Worm (Caenorhabditis elegans): Measurements from ENCODE around the gene R07E3.7.

R07E3.7 gene

ce11 chrX:10333301-10333854 is 22.2 kb downstream of the R07E3.7 start, which contains the start of gene R07E3.4 (continued):
- TF ChIP-seq ceh-63 (GFP tag; optimal IDR thresholded peaks at IDR 0.05), result no peak
- TF ChIP-seq nhr-85 (tag), result peak; percentile 92
- peak in 1 of 2 experiments; percentile 16 for TF ChIP-seq lin-35 (GFP tag; optimal IDR thresholded peaks at IDR 0.05)
- TF ChIP-seq elt-3 (tag; optimal IDR thresholded peaks at IDR 0.05), result peak in 1 of 6 experiments; percentile 28
- no peak for TF ChIP-seq lin-13 (GFP tag; optimal IDR thresholded peaks at IDR 0.05)
- no peak for TF ChIP-seq ceh-88 (GFP tag; IDR thresholded peaks at IDR 0.05)
- TF ChIP-seq fkh-10 (GFP tag; optimal IDR thresholded peaks at IDR 0.05), result no peak
- peak; percentile 30 for TF ChIP-seq tbx-2 (tag; optimal IDR thresholded peaks at IDR 0.05)
- TF ChIP-seq xbp-1 (tag; optimal IDR thresholded peaks at IDR 0.05), result peak; percentile 4
- TF ChIP-seq unc-86 (tag; optimal IDR thresholded peaks at IDR 0.05), result no peak
- no peak for TF ChIP-seq ces-1 (GFP tag; optimal IDR thresholded peaks at IDR 0.05)
- TF ChIP-seq mep-1 (tag; optimal IDR thresholded peaks at IDR 0.05), result peak; percentile 18
- no peak for TF ChIP-seq lin-15B (tag; optimal IDR thresholded peaks at IDR 0.05)
- peak; percentile 40 for TF ChIP-seq nhr-90 (tag; optimal IDR thresholded peaks at IDR 0.05; ENCODE audit: poor library complexity)
- TF ChIP-seq nhr-11 (tag; optimal IDR thresholded peaks at IDR 0.05), result peak; percentile 72
- peak; percentile 68 for TF ChIP-seq nhr-19 (GFP tag; conservative IDR thresholded peaks at IDR 0.05)
- peak; percentile 86 for TF ChIP-seq nhr-20 (tag; optimal IDR thresholded peaks at IDR 0.05)
- no peak for TF ChIP-seq unc-62 (GFP tag; optimal IDR thresholded peaks at IDR 0.05)
- no peak for TF ChIP-seq nhr-84 (tag; optimal IDR thresholded peaks at IDR 0.05)
- peak; percentile 65 for TF ChIP-seq rnt-1 (tag; optimal IDR thresholded peaks at IDR 0.05)
- peak; percentile 25 for TF ChIP-seq blmp-1 (tag; optimal IDR thresholded peaks at IDR 0.05)

ce11 chrX:10332035-10332614 is 23.4 kb downstream of the R07E3.7 start:
- TF ChIP-seq ceh-90 (tag; optimal IDR thresholded peaks at IDR 0.05), result no peak
- TF ChIP-seq snpc-4 (tag; optimal IDR thresholded peaks at IDR 0.05), result no peak
- peak in 2 of 6 experiments; percentile 4 to 71 for TF ChIP-seq elt-3 (tag; optimal IDR thresholded peaks at IDR 0.05)
- no peak for TF ChIP-seq aly-2 (tag; optimal IDR thresholded peaks at IDR 0.05)
- no peak for TF ChIP-seq efl-3 (GFP tag; optimal IDR thresholded peaks at IDR 0.05)
- TF ChIP-seq zip-4 (GFP tag; optimal IDR thresholded peaks at IDR 0.05), result no peak
- TF ChIP-seq nhr-19 (GFP tag; conservative IDR thresholded peaks at IDR 0.05), result peak; percentile 56
- no peak for TF ChIP-seq pqm-1 (tag; optimal IDR thresholded peaks at IDR 0.05)
- no peak for TF ChIP-seq vab-15 (tag; optimal IDR thresholded peaks at IDR 0.05)
- TF ChIP-seq egl-13 (tag; optimal IDR thresholded peaks at IDR 0.05), result no peak
- no peak for TF ChIP-seq ztf-11 (tag; optimal IDR thresholded peaks at IDR 0.05)
- no peak for TF ChIP-seq pag-3 (tag; optimal IDR thresholded peaks at IDR 0.05; ENCODE audit: borderline replicate concordance, insufficient read depth)
- peak; percentile 43 for TF ChIP-seq snu-23 (GFP tag; optimal IDR thresholded peaks at IDR 0.05)
- TF ChIP-seq hlh-17 (GFP tag; optimal IDR thresholded peaks at IDR 0.05; ENCODE audit: borderline replicate concordance), result no peak
- TF ChIP-seq nhr-28 (tag; optimal IDR thresholded peaks at IDR 0.05), result no peak
- TF ChIP-seq dpl-1 (GFP tag; optimal IDR thresholded peaks at IDR 0.05), result no peak
- TF ChIP-seq lir-3 (tag; optimal IDR thresholded peaks at IDR 0.05; ENCODE audit: poor library complexity), result no peak
- no peak for TF ChIP-seq fos-1 (tag; optimal IDR thresholded peaks at IDR 0.05)
- no peak for TF ChIP-seq C34B4.2 (tag; optimal IDR thresholded peaks at IDR 0.05)
- peak in 1 of 2 experiments; percentile 14 for TF ChIP-seq lin-35 (GFP tag; optimal IDR thresholded peaks at IDR 0.05)
- TF ChIP-seq nhr-76 (tag; optimal IDR thresholded peaks at IDR 0.05), result no peak
- TF ChIP-seq lsy-2 (tag; optimal IDR thresholded peaks at IDR 0.05), result peak in 1 of 2 experiments; percentile 24
- TF ChIP-seq ztf-4 (tag; optimal IDR thresholded peaks at IDR 0.05), result no peak
- no peak for TF ChIP-seq nhr-237 (tag; optimal IDR thresholded peaks at IDR 0.05)
- peak; percentile 72 for TF ChIP-seq rnt-1 (tag; optimal IDR thresholded peaks at IDR 0.05)
- TF ChIP-seq tlp-1 (tag; optimal IDR thresholded peaks at IDR 0.05), result no peak
- peak; percentile 47 for TF ChIP-seq elt-2 (tag; optimal IDR thresholded peaks at IDR 0.05)
- peak in 1 of 2 experiments; percentile 38 for TF ChIP-seq mdl-1 (tag; optimal IDR thresholded peaks at IDR 0.05)
- no peak for TF ChIP-seq grh-1 (GFP tag; IDR thresholded peaks at IDR 0.05)
- TF ChIP-seq nhr-85 (tag), result peak; percentile 89
- no peak for TF ChIP-seq ama-1 (optimal IDR thresholded peaks at IDR 0.05)
- no peak for TF ChIP-seq zag-1 (tag; optimal IDR thresholded peaks at IDR 0.05)
- TF ChIP-seq pax-3 (tag; optimal IDR thresholded peaks at IDR 0.05), result no peak
- peak in 1 of 3 experiments; percentile 15 for TF ChIP-seq ceh-82 (tag; optimal IDR thresholded peaks at IDR 0.05)
